Worm (Caenorhabditis elegans): ENCODE results near the gene ZK1248.4.

- TF ChIP-seq nhr-237 (tag; optimal IDR thresholded peaks at IDR 0.05): no peak
- no peak for TF ChIP-seq fkh-10 (GFP tag; optimal IDR thresholded peaks at IDR 0.05)
- TF ChIP-seq ztf-11 (tag; optimal IDR thresholded peaks at IDR 0.05): no peak
- no peak for TF ChIP-seq zag-1 (tag; optimal IDR thresholded peaks at IDR 0.05)
- no peak for TF ChIP-seq jun-1 (tag; optimal IDR thresholded peaks at IDR 0.05)
- TF ChIP-seq snpc-4 (tag; optimal IDR thresholded peaks at IDR 0.05): no peak
- no peak for TF ChIP-seq ceh-82 (tag; optimal IDR thresholded peaks at IDR 0.05)
- TF ChIP-seq elt-3 (tag; optimal IDR thresholded peaks at IDR 0.05): no peak
- TF ChIP-seq unc-39 (tag; optimal IDR thresholded peaks at IDR 0.05): no peak
- no peak for TF ChIP-seq egl-27 (tag; optimal IDR thresholded peaks at IDR 0.05)
- no peak for TF ChIP-seq lin-15B (tag; optimal IDR thresholded peaks at IDR 0.05)
- TF ChIP-seq tbx-2 (tag; optimal IDR thresholded peaks at IDR 0.05): no peak
These were observed 25.9 kb upstream of the ZK1248.4 start, which contains the start of gene K05F1.14 for ce11 chrII:5792490-5792889.
